Fruit fly (Drosophila melanogaster): Measurements from ENCODE around the gene Samuel.

The Samuel gene

DNA sequence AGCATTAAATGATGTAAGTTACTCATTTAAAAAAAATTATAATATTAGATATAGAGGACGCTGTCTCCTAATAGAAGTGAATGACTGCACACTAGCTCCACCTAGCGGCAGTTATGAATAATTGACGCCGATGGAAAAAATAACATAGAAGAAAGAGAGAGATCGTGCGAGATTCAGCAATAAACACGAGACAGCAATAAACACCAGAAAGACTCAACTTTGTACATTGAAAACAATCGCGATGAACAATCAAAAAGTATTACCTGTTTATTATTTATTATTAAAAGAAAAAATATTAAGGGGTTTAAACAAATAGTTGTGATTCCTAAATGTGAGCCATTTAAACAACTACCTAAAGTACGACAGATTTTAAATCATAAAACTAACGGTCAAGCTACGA is 80.7 kb downstream of the Samuel start (continued):
- TF ChIP-seq tna (GFP tag; IDR thresholded peaks at IDR 0.05; ENCODE audit: partially characterized antibody) (no peak), CG10979 (tag; optimal IDR thresholded peaks at IDR 0.05) (peak; percentile 54), Dll (GFP tag; IDR thresholded peaks at IDR 0.05; ENCODE audit: partially characterized antibody) (no peak), Blimp-1 (GFP tag; optimal IDR thresholded peaks at IDR 0.05) (no peak), Sry-β (GFP tag; optimal IDR thresholded peaks at IDR 0.05) (no peak), Bteb2 (GFP tag; optimal IDR thresholded peaks at IDR 0.05) (no peak), Sox100B (GFP tag; optimal IDR thresholded peaks at IDR 0.05) (peak; percentile 38), otp (GFP tag; IDR thresholded peaks at IDR 0.05) (peak; percentile 67; the same call in 1 of the 3 replicates), Dip2 (GFP tag; IDR thresholded peaks at IDR 0.05) (peak; percentile 91), CG7987 (GFP tag; optimal IDR thresholded peaks at IDR 0.05) (peak; percentile 56), vvl (GFP tag; IDR thresholded peaks at IDR 0.05) (0 out of 2 replicates have a peak, but pooled peaks have one; percentile 28), az2 (GFP tag; optimal IDR thresholded peaks at IDR 0.05) (no peak), Opbp (GFP tag; IDR thresholded peaks at IDR 0.05; ENCODE audit: partially characterized antibody) (no peak), Trl (optimal IDR thresholded peaks at IDR 0.05) (no peak), Trl (GFP tag; optimal IDR thresholded peaks at IDR 0.05) (peak; percentile 24), CG4360 (GFP tag; IDR thresholded peaks at IDR 0.05) (no peak), tin (GFP tag; optimal IDR thresholded peaks at IDR 0.05) (peak; percentile 51), Pdp1 (GFP tag; optimal IDR thresholded peaks at IDR 0.05) (peak in 1 of 2 experiments; percentile 19), dpn (GFP tag; optimal IDR thresholded peaks at IDR 0.05) (no peak), cwo (GFP tag; optimal IDR thresholded peaks at IDR 0.05) (peak; percentile 75), Neu2 (GFP tag; optimal IDR thresholded peaks at IDR 0.05; ENCODE audit: borderline replicate concordance) (no peak), sqz (GFP tag; optimal IDR thresholded peaks at IDR 0.05) (peak; percentile 76), CG1529 (GFP tag; optimal IDR thresholded peaks at IDR 0.05) (no peak), ap (GFP tag; IDR thresholded peaks at IDR 0.05) (peak; percentile 72), CG8944 (GFP tag; optimal IDR thresholded peaks at IDR 0.05) (no peak), Ravus (GFP tag; IDR thresholded peaks at IDR 0.05) (no peak), ase (GFP tag; IDR thresholded peaks at IDR 0.05) (peak; percentile 61; the same call in 2 of the 3 replicates), lbe (GFP tag; optimal IDR thresholded peaks at IDR 0.05) (peak; percentile 17), sna (GFP tag; IDR thresholded peaks at IDR 0.05; ENCODE audit: partially characterized antibody) (no peak), Mad (GFP tag; optimal IDR thresholded peaks at IDR 0.05) (no peak), CG15269 (tag; optimal IDR thresholded peaks at IDR 0.05) (no peak), Mrtf (GFP tag; IDR thresholded peaks at IDR 0.05) (no peak), CG4820 (GFP tag; optimal IDR thresholded peaks at IDR 0.05) (peak; percentile 38), Fer2 (tag; optimal IDR thresholded peaks at IDR 0.05) (no peak), CG1024 (GFP tag; IDR thresholded peaks at IDR 0.05) (peak; percentile 70), oc (tag; optimal IDR thresholded peaks at IDR 0.05) (no peak), CG10321 (GFP tag; IDR thresholded peaks at IDR 0.05) (peak; percentile 72), knrl (GFP tag; IDR thresholded peaks at IDR 0.05; ENCODE audit: partially characterized antibody) (peak; percentile 19; the same call in 1 of the 3 replicates), Stat92E (GFP tag; optimal IDR thresholded peaks at IDR 0.05) (peak in 1 of 3 experiments; percentile 16), z (GFP tag; IDR thresholded peaks at IDR 0.05) (peak; percentile 93), Nf-YC (tag; optimal IDR thresholded peaks at IDR 0.05) (no peak), zfh1 (GFP tag; IDR thresholded peaks at IDR 0.05) (0 out of 3 replicates have a peak, but pooled peaks have one; percentile 47), CG17361 (GFP tag; IDR thresholded peaks at IDR 0.05) (peak; percentile 59; the same call in 2 of the 3 replicates), Asciz (GFP tag; optimal IDR thresholded peaks at IDR 0.05) (peak; percentile 7), CG31224 (GFP tag; IDR thresholded peaks at IDR 0.05) (peak; percentile 25; the same call in 1 of the 2 replicates), dimm (GFP tag; IDR thresholded peaks at IDR 0.05) (peak; percentile 17; the same call in 1 of the 2 replicates), CG8290 (GFP tag; optimal IDR thresholded peaks at IDR 0.05) (peak; percentile 76), CG8290 (tag; optimal IDR thresholded peaks at IDR 0.05) (no peak), NC2α (GFP tag; optimal IDR thresholded peaks at IDR 0.05) (no peak), Fer1 (GFP tag; optimal IDR thresholded peaks at IDR 0.05) (peak; percentile 47), CG7963 (GFP tag; IDR thresholded peaks at IDR 0.05; ENCODE audit: partially characterized antibody) (no peak)

All from whole organism, embryonic.